Worm (Caenorhabditis elegans) whole organism, young adult: ENCODE measurements around the gene C02F4.4.

ENCODE experiments used
- C17E4.6 ChIP-seq: fragments of 200-800 bp; sonication (Bioruptor generic); IDR thresholded peaks from 2 replicates; pipeline ENCODE4 v1.3.6; 2022; ENCODE audit warnings: missing genetic modification reagents, missing genetic modification characterization, missing compliant biosample characterization
- F10E7.11 ChIP-seq: sonication (generic microtip); optimal IDR thresholded peaks from 2 replicates; lab custom pipeline; 2017; ENCODE audit warnings: mild to moderate bottlenecking, missing genetic modification characterization, moderate library complexity, missing compliant biosample characterization
- F23B12.7 ChIP-seq: sonication (generic microtip); optimal IDR thresholded peaks from 2 replicates; lab custom pipeline; 2017; ENCODE audit warnings: missing genetic modification characterization, mild to moderate bottlenecking, missing compliant biosample characterization, antibody characterized with exemption, moderate library complexity; ENCODE audit not compliant: insufficient read depth
- F39B2.1 ChIP-seq: fragments of 200-800 bp; sonication (Bioruptor generic); IDR thresholded peaks from 2 replicates; pipeline ENCODE4 v1.3.6; 2022; ENCODE audit warnings: missing genetic modification reagents, missing genetic modification characterization, missing compliant biosample characterization
- F57C9.4 ChIP-seq: sonication (generic microtip); optimal IDR thresholded peaks from 2 replicates; lab custom pipeline; 2017; ENCODE audit warnings: mild to moderate bottlenecking, missing genetic modification characterization, missing compliant biosample characterization
- K12H6.12 ChIP-seq: fragments of 200-800 bp; sonication (Bioruptor generic); optimal IDR thresholded peaks from 2 replicates; lab custom pipeline; 2018; ENCODE audit warnings: mild to moderate bottlenecking, missing genetic modification characterization, missing compliant biosample characterization
- T07F8.4 ChIP-seq: sonication (generic microtip); optimal IDR thresholded peaks from 2 replicates; lab custom pipeline; 2016; ENCODE audit warnings: mild to moderate bottlenecking, missing genetic modification characterization, moderate library complexity, missing compliant biosample characterization
- Y53F4B.3 ChIP-seq: fragments of 200-800 bp; sonication (Bioruptor generic); IDR thresholded peaks from 2 replicates; pipeline ENCODE4 v1.3.6; 2022; ENCODE audit warnings: missing genetic modification reagents, missing genetic modification characterization, missing compliant biosample characterization
- Y56A3A.18 ChIP-seq: fragments of 200-800 bp; sonication (Bioruptor generic); IDR thresholded peaks from 2 replicates; pipeline ENCODE4 v1.3.6; 2022; ENCODE audit warnings: missing genetic modification reagents, missing genetic modification characterization, missing compliant biosample characterization
- Y67H2A.10 ChIP-seq: fragments of 200-800 bp; sonication (Bioruptor generic); conservative IDR thresholded peaks from 2 replicates; pipeline ENCODE4 v1.3.6; 2022; ENCODE audit warnings: missing genetic modification reagents, missing genetic modification characterization, missing compliant biosample characterization
- Y79H2A.3 ChIP-seq: fragments of 200-800 bp; sonication (Bioruptor generic); conservative IDR thresholded peaks from 2 replicates; pipeline ENCODE4 v1.3.6; 2022; ENCODE audit warnings: missing genetic modification reagents, missing genetic modification characterization, missing compliant biosample characterization
- ZK185.1 ChIP-seq: sonication (generic microtip); optimal IDR thresholded peaks from 2 replicates; lab custom pipeline; 2016; ENCODE audit warnings: mild to moderate bottlenecking, missing genetic modification characterization, missing compliant biosample characterization; ENCODE audit not compliant: poor library complexity, severe bottlenecking
- akir-1 ChIP-seq: fragments of 200-800 bp; sonication (Bioruptor generic); optimal IDR thresholded peaks from 2 replicates; lab custom pipeline; 2018; ENCODE audit warnings: mild to moderate bottlenecking, missing genetic modification characterization, moderate library complexity, missing compliant biosample characterization
- ama-1 ChIP-seq, 3 experiments: fragments of 150-350 bp in 1 of 3; sonication (generic microtip) in 2 of 3; optimal IDR thresholded peaks; 2 replicates each; lab custom pipeline; 2014 to 2018; ENCODE audit warnings: missing biosample characterization in 2 of 3, missing genetic modification characterization in 2 of 3, missing genetic modification reagents in 2 of 3
- attf-6 ChIP-seq: fragments of 200-800 bp; sonication (Bioruptor generic); IDR thresholded peaks from 2 replicates; pipeline ENCODE4 v1.3.6; 2022; ENCODE audit warnings: missing genetic modification reagents, missing genetic modification characterization, missing compliant biosample characterization
- bed-2 ChIP-seq: fragments of 200-800 bp; sonication (Bioruptor generic); IDR thresholded peaks from 2 replicates; pipeline ENCODE4 v1.3.6; 2022; ENCODE audit warnings: missing genetic modification reagents, missing genetic modification characterization, missing compliant biosample characterization
- ccch-3 ChIP-seq: fragments of 200-800 bp; sonication (Bioruptor generic); optimal IDR thresholded peaks from 2 replicates; lab custom pipeline; 2018; ENCODE audit warnings: mild to moderate bottlenecking, missing genetic modification characterization, missing compliant biosample characterization
- cebp-2 ChIP-seq: fragments of 200-800 bp; sonication (Bioruptor generic); IDR thresholded peaks from 2 replicates; pipeline ENCODE4 v1.3.6; 2022; ENCODE audit warnings: missing genetic modification characterization, missing compliant biosample characterization
- ceh-27 ChIP-seq: fragments of 200-800 bp; sonication (Bioruptor generic); optimal IDR thresholded peaks from 2 replicates; lab custom pipeline; 2018; ENCODE audit warnings: mild to moderate bottlenecking, missing genetic modification characterization, moderate library complexity, missing compliant biosample characterization
- dox-1 ChIP-seq: fragments of 200-800 bp; sonication (Bioruptor generic); IDR thresholded peaks from 2 replicates; pipeline ENCODE4 v1.3.6; 2022; ENCODE audit warnings: missing genetic modification reagents, missing genetic modification characterization, missing compliant biosample characterization
- efl-1 ChIP-seq: fragments of 150-350 bp; optimal IDR thresholded peaks from 2 replicates; lab custom pipeline; 2014; ENCODE audit warnings: missing biosample characterization, missing genetic modification reagents, missing genetic modification characterization
- hmg-1.2 ChIP-seq: fragments of 200-800 bp; sonication (Bioruptor generic); IDR thresholded peaks from 2 replicates; pipeline ENCODE4 v1.3.6; 2022; ENCODE audit warnings: missing genetic modification reagents, missing genetic modification characterization, missing compliant biosample characterization
- hmg-20 ChIP-seq: fragments of 200-800 bp; sonication (Bioruptor generic); IDR thresholded peaks from 2 replicates; pipeline ENCODE4 v1.3.6; 2022; ENCODE audit warnings: missing genetic modification reagents, missing genetic modification characterization, missing compliant biosample characterization
- let-526 ChIP-seq: fragments of 200-800 bp; sonication (Bioruptor generic); IDR thresholded peaks from 2 replicates; pipeline ENCODE4 v1.3.6; 2022; ENCODE audit warnings: missing genetic modification reagents, missing genetic modification characterization, missing compliant biosample characterization
- lin-35 ChIP-seq, 3 experiments: fragments of 150-350 bp in 2 of 3; sonication (generic microtip) in 1 of 3; optimal IDR thresholded peaks; 2 replicates each; lab custom pipeline; 2014 to 2018; ENCODE audit warnings: missing biosample characterization in 3 of 3, missing genetic modification characterization in 3 of 3, missing genetic modification reagents in 3 of 3
- lin-40 ChIP-seq: sonication (generic microtip); optimal IDR thresholded peaks from 2 replicates; lab custom pipeline; 2016; ENCODE audit warnings: missing genetic modification characterization, mild to moderate bottlenecking, missing compliant biosample characterization, missing genotype, missing genetic modification reagents
- lin-54 ChIP-seq: fragments of 200-800 bp; sonication (Bioruptor generic); optimal IDR thresholded peaks from 2 replicates; lab custom pipeline; 2018; ENCODE audit warnings: mild to moderate bottlenecking, missing genetic modification characterization, missing compliant biosample characterization
- madf-10 ChIP-seq: sonication (generic microtip); optimal IDR thresholded peaks from 2 replicates; lab custom pipeline; 2016; ENCODE audit warnings: mild to moderate bottlenecking, missing genetic modification characterization, missing compliant biosample characterization
- madf-6 ChIP-seq: fragments of 200-800 bp; sonication (Bioruptor generic); IDR thresholded peaks from 2 replicates; pipeline ENCODE4 v1.3.6; 2022; ENCODE audit warnings: missing genetic modification reagents, missing genetic modification characterization, missing compliant biosample characterization
- mel-28 ChIP-seq: sonication (generic microtip); optimal IDR thresholded peaks from 2 replicates; lab custom pipeline; 2016; ENCODE audit warnings: borderline replicate concordance, mild to moderate bottlenecking, missing genetic modification characterization, missing compliant biosample characterization
- mes-4 ChIP-seq: sonication (generic microtip); optimal IDR thresholded peaks from 2 replicates; lab custom pipeline; 2016; ENCODE audit warnings: missing genotype, missing genetic modification characterization, missing compliant biosample characterization
- nfya-2 ChIP-seq: fragments of 200-800 bp; sonication (Bioruptor generic); IDR thresholded peaks from 2 replicates; pipeline ENCODE4 v1.3.6; 2022; ENCODE audit warnings: missing genetic modification reagents, missing genetic modification characterization, missing compliant biosample characterization
- nfyb-1 ChIP-seq: fragments of 200-800 bp; sonication (Bioruptor generic); IDR thresholded peaks from 2 replicates; pipeline ENCODE4 v1.3.6; 2022; ENCODE audit warnings: missing genetic modification reagents, missing genetic modification characterization, missing compliant biosample characterization
- nhr-179 ChIP-seq: sonication (generic microtip); optimal IDR thresholded peaks from 2 replicates; lab custom pipeline; 2016; ENCODE audit warnings: mild to moderate bottlenecking, missing genetic modification characterization, missing compliant biosample characterization
- nhr-27 ChIP-seq: fragments of 200-800 bp; sonication (Bioruptor generic); optimal IDR thresholded peaks from 2 replicates; lab custom pipeline; 2018; ENCODE audit warnings: mild to moderate bottlenecking, missing genetic modification characterization, moderate library complexity, missing compliant biosample characterization
- nhr-90 ChIP-seq: sonication (generic microtip); optimal IDR thresholded peaks from 2 replicates; lab custom pipeline; 2016; ENCODE audit warnings: missing genotype, mild to moderate bottlenecking, missing genetic modification characterization, missing compliant biosample characterization
- pbrm-1 ChIP-seq: fragments of 200-800 bp; sonication (Bioruptor generic); IDR thresholded peaks from 2 replicates; pipeline ENCODE4 v1.3.6; 2022; ENCODE audit warnings: missing genetic modification reagents, missing genetic modification characterization, missing compliant biosample characterization
- pha-4 ChIP-seq: fragments of 150-350 bp; sonication (generic microtip); optimal IDR thresholded peaks from 2 replicates; lab custom pipeline; 2014; ENCODE audit warnings: missing biosample characterization, missing genetic modification reagents, missing genetic modification characterization
- rcor-1 ChIP-seq: fragments of 200-800 bp; sonication (Bioruptor generic); IDR thresholded peaks from 2 replicates; pipeline ENCODE4 v1.3.6; 2022; ENCODE audit warnings: missing genetic modification reagents, missing genetic modification characterization, missing compliant biosample characterization
- rpc-1 ChIP-seq, 2 experiments: fragments of 150-350 bp in 1 of 2; sonication (generic microtip) in 1 of 2; optimal IDR thresholded peaks; 2 replicates each; lab custom pipeline; 2014 to 2018; ENCODE audit warnings: missing biosample characterization in 1 of 2, missing genetic modification characterization in 1 of 2, missing genetic modification reagents in 1 of 2, missing genotype in 1 of 2
- sdz-38 ChIP-seq: sonication (generic microtip); optimal IDR thresholded peaks from 2 replicates; lab custom pipeline; 2016; ENCODE audit warnings: missing genotype, missing genetic modification characterization, missing compliant biosample characterization
- sea-2 ChIP-seq: fragments of 200-800 bp; sonication (Bioruptor generic); IDR thresholded peaks from 2 replicates; pipeline ENCODE4 v1.3.6; 2022; ENCODE audit warnings: missing genetic modification characterization, missing compliant biosample characterization
- snpc-4 ChIP-seq, 5 experiments: fragments of 150-350 bp in 1 of 5; sonication (generic microtip) in 4 of 5; optimal IDR thresholded peaks; 2 replicates each; lab custom pipeline; 2014 to 2018; ENCODE audit warnings: missing genetic modification characterization in 5 of 5, missing biosample characterization in 3 of 5, antibody characterized with exemption in 2 of 5, mild to moderate bottlenecking in 2 of 5, missing compliant biosample characterization in 2 of 5, missing genotype in 2 of 5, moderate library complexity in 2 of 5, missing genetic modification reagents in 1 of 5
- tbp1 ChIP-seq: fragments of 200-800 bp; sonication (Bioruptor generic); optimal IDR thresholded peaks from 2 replicates; lab custom pipeline; 2018; ENCODE audit warnings: mild to moderate bottlenecking, missing genetic modification characterization, missing compliant biosample characterization
- ztf-28 ChIP-seq: fragments of 200-800 bp; sonication (Bioruptor generic); IDR thresholded peaks from 2 replicates; pipeline ENCODE4 v1.3.6; 2022; ENCODE audit warnings: missing genetic modification reagents, missing genetic modification characterization, missing compliant biosample characterization
- ztf-6 ChIP-seq: fragments of 200-800 bp; sonication (Bioruptor generic); IDR thresholded peaks from 2 replicates; pipeline ENCODE4 v1.3.6; 2022; ENCODE audit warnings: missing genetic modification reagents, missing genetic modification characterization, missing compliant biosample characterization

The C02F4.4 gene

DNA sequence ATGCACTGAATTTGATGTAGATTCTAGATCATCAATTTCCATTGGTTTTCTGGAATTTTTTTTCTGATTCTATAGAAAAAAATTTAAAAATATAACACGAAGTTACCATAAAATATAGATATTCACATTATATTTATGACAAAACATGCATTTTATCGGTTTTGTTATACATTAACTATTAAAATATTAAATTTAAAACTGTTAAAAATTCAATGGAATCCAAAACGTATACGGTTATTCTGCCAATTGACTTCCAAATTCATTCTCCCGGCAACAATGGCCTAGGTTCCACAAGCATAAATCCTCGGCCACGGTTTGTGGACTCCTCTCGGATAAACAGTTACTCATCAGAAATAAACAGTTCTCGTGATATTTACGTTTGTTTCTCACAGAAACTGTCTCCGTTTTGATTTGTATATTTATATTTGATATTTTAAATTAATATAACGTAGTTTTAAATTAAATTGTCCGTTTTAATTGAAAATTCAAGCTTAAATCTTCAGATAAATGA, 31.4 kb downstream of the C02F4.4 start, which contains the start of the genes F01D4.5 and ced-5 (continued):
- TF ChIP-seq sea-2 (GFP tag; lab: Robert Waterston, UW) (no peak), ceh-27 (GFP tag; lab: Kevin White, UChicago) (peak; percentile 82), nhr-27 (no peak), pha-4 (tag; lab: Kevin White, UChicago) (no peak), nfya-2 (GFP tag; lab: Robert Waterston, UW) (peak; percentile 86; the same call in 1 of the 2 replicates), madf-10 (tag; lab: Kevin White, UChicago) (peak; percentile 62), Y79H2A.3 (GFP tag; lab: Robert Waterston, UW) (no peak), F39B2.1 (GFP tag; lab: Robert Waterston, UW) (no peak), ZK185.1 (tag; lab: Kevin White, UChicago) (peak; percentile 96), Y56A3A.18 (GFP tag; lab: Robert Waterston, UW) (no peak), rcor-1 (peak; percentile 84), lin-35 (GFP tag; optimal IDR thresholded peaks at IDR 0.05; lab: Kevin White, UChicago) (peak in 1 of 3 experiments; percentile 54), Y53F4B.3 (GFP tag; lab: Robert Waterston, UW) (no peak), C17E4.6 (GFP tag; lab: Robert Waterston, UW) (no peak), akir-1 (GFP tag; lab: Kevin White, UChicago) (peak; percentile 84), hmg-1.2 (GFP tag; lab: Robert Waterston, UW) (0 out of 2 replicates have a peak, but pooled peaks have one; percentile 21), lin-40 (peak; percentile 72), F10E7.11 (tag; lab: Kevin White, UChicago) (no peak), rpc-1 (optimal IDR thresholded peaks at IDR 0.05; lab: Kevin White, UChicago) (no peak), rpc-1 (tag; optimal IDR thresholded peaks at IDR 0.05; lab: Kevin White, UChicago) (no peak), tbp1 (GFP tag; lab: Kevin White, UChicago) (peak; percentile 42), mes-4 (no peak), ccch-3 (GFP tag; lab: Kevin White, UChicago) (peak; percentile 93), K12H6.12 (peak; percentile 74), Y67H2A.10 (GFP tag; lab: Robert Waterston, UW) (0 out of 2 replicates have a peak, but pooled peaks have one; percentile 11), nfyb-1 (GFP tag; lab: Robert Waterston, UW) (peak; percentile 62), ztf-6 (GFP tag; lab: Robert Waterston, UW) (no peak), hmg-20 (GFP tag; lab: Robert Waterston, UW) (peak; percentile 62; the same call in 1 of the 2 replicates), attf-6 (GFP tag; lab: Robert Waterston, UW) (no peak), F23B12.7 (peak; percentile 31), F57C9.4 (tag; lab: Kevin White, UChicago) (peak; percentile 73), lin-54 (GFP tag; lab: Kevin White, UChicago) (peak; percentile 66), madf-6 (GFP tag; lab: Robert Waterston, UW) (peak; percentile 81), ztf-28 (GFP tag; lab: Robert Waterston, UW) (0 out of 2 replicates have a peak, but pooled peaks have one; percentile 64), nhr-90 (tag; lab: Kevin White, UChicago) (no peak), bed-2 (GFP tag; lab: Robert Waterston, UW) (peak; percentile 92), dox-1 (GFP tag; lab: Robert Waterston, UW) (peak; percentile 85), mel-28 (no peak), T07F8.4 (no peak), nhr-179 (tag; lab: Kevin White, UChicago) (no peak), efl-1 (no peak), snpc-4 (GFP tag; optimal IDR thresholded peaks at IDR 0.05; lab: Kevin White, UChicago) (no peak), snpc-4 (tag; optimal IDR thresholded peaks at IDR 0.05; lab: Kevin White, UChicago) (peak in 3 of 4 experiments; percentile 46 to 70 (median 64)), cebp-2 (GFP tag; lab: Robert Waterston, UW) (peak; percentile 65; the same call in 1 of the 2 replicates), ama-1 (optimal IDR thresholded peaks at IDR 0.05; lab: Kevin White, UChicago) (no peak), ama-1 (GFP tag; optimal IDR thresholded peaks at IDR 0.05; lab: Kevin White, UChicago) (no peak), sdz-38 (tag; lab: Kevin White, UChicago) (no peak), pbrm-1 (GFP tag; lab: Robert Waterston, UW) (no peak; the same call in 1 of the 2 replicates), let-526 (GFP tag; lab: Robert Waterston, UW) (peak; percentile 79; the same call in 1 of the 2 replicates)
